Worm (Caenorhabditis elegans) whole organism, L1 larva: Measurements from ENCODE around the gene Y75D11A.3.
"Not testable (repeated sequence)": the region's sequence is repeated elsewhere in the genome, so short reads cannot be mapped to it uniquely, and the experiment has no call there.

Source experiments
- C04F5.9 ChIP-seq: sonication (generic microtip); optimal IDR thresholded peaks from 2 replicates; lab custom pipeline; 2016; ENCODE audit warnings: missing genetic modification characterization, missing compliant biosample characterization
- C34B4.2 ChIP-seq: sonication (generic microtip); optimal IDR thresholded peaks from 2 replicates; lab custom pipeline; 2017; ENCODE audit warnings: mild to moderate bottlenecking, missing genetic modification characterization, missing compliant biosample characterization
- aha-1 ChIP-seq: fragments of 150-350 bp; optimal IDR thresholded peaks from 2 replicates; lab custom pipeline; 2014; ENCODE audit warnings: missing biosample characterization, missing genetic modification characterization
- blmp-1 ChIP-seq: fragments of 150-350 bp; optimal IDR thresholded peaks from 2 replicates; lab custom pipeline; 2014; ENCODE audit warnings: missing biosample characterization, missing genetic modification characterization
- dpl-1 ChIP-seq, 3 experiments: fragments of 150-350 bp in 2 of 3; sonication (generic microtip) in 1 of 3; optimal IDR thresholded peaks; 2 replicates each; lab custom pipeline; 2014 to 2017; ENCODE audit warnings: missing biosample characterization in 3 of 3, missing genetic modification characterization in 3 of 3, missing genetic modification reagents in 3 of 3
- dsc-1 ChIP-seq: sonication (generic microtip); optimal IDR thresholded peaks from 2 replicates; lab custom pipeline; 2016; ENCODE audit warnings: mild to moderate bottlenecking, missing genetic modification characterization, missing compliant biosample characterization
- efl-1 ChIP-seq, 4 experiments: fragments of 150-350 bp; optimal IDR thresholded peaks in 3 of 4; peaks in 1 of 4; 1 replicate in 1 of 4; 2 replicates in 3 of 4; lab custom pipeline; 2014; ENCODE audit warnings: missing biosample characterization in 2 of 4, missing genetic modification characterization in 2 of 4, missing genetic modification reagents in 2 of 4
- efl-3 ChIP-seq: fragments of 200-800 bp; sonication (Bioruptor generic); optimal IDR thresholded peaks from 2 replicates; lab custom pipeline; 2018; ENCODE audit warnings: mild to moderate bottlenecking, missing genetic modification characterization, missing compliant biosample characterization
- elt-2 ChIP-seq: sonication (generic microtip); optimal IDR thresholded peaks from 2 replicates; lab custom pipeline; 2016; ENCODE audit warnings: missing genetic modification characterization, mild to moderate bottlenecking, inconsistent platforms, missing compliant biosample characterization, missing genetic modification reagents
- elt-3 ChIP-seq, 6 experiments: fragments of 150-350 bp in 1 of 6; sonication (generic microtip); optimal IDR thresholded peaks; 2 replicates each; lab custom pipeline; 2017 to 2018; ENCODE audit warnings: missing biosample characterization in 6 of 6, missing genetic modification characterization in 6 of 6, inconsistent platforms in 1 of 6
- ets-5 ChIP-seq: fragments of 200-800 bp; sonication (Bioruptor generic); IDR thresholded peaks from 2 replicates; pipeline ENCODE4 v1.3.6; 2022; ENCODE audit warnings: missing genetic modification characterization, missing compliant biosample characterization
- hlh-17 ChIP-seq: fragments of 200-800 bp; sonication (Bioruptor generic); optimal IDR thresholded peaks from 2 replicates; lab custom pipeline; 2018; ENCODE audit warnings: missing genetic modification characterization, mild to moderate bottlenecking, missing compliant biosample characterization, moderate library complexity, borderline replicate concordance
- hpl-2 ChIP-seq: fragments of 150-350 bp; optimal IDR thresholded peaks from 2 replicates; lab custom pipeline; 2014; ENCODE audit warnings: missing biosample characterization, missing genetic modification reagents, missing genetic modification characterization
- irx-1 ChIP-seq: sonication (generic microtip); optimal IDR thresholded peaks from 2 replicates; lab custom pipeline; 2016; ENCODE audit warnings: missing genetic modification characterization, missing compliant biosample characterization
- jun-1 ChIP-seq: fragments of 150-350 bp; optimal IDR thresholded peaks from 2 replicates; lab custom pipeline; 2014; ENCODE audit warnings: missing biosample characterization, missing genetic modification reagents, missing genetic modification characterization
- lin-15B ChIP-seq: fragments of 150-350 bp; sonication (generic microtip); optimal IDR thresholded peaks from 3 replicates; lab custom pipeline; 2014; ENCODE audit warnings: missing biosample characterization, missing genetic modification characterization
- lin-35 ChIP-seq, 2 experiments: fragments of 150-350 bp; optimal IDR thresholded peaks; 2 replicates each; lab custom pipeline; 2014; ENCODE audit warnings: missing biosample characterization in 2 of 2, missing genetic modification characterization in 2 of 2, missing genetic modification reagents in 2 of 2
- lin-39 ChIP-seq: fragments of 150-350 bp; optimal IDR thresholded peaks from 2 replicates; lab custom pipeline; 2014; ENCODE audit warnings: missing biosample characterization, missing genetic modification reagents, missing genetic modification characterization
- lsy-2 ChIP-seq, 2 experiments: fragments of 150-350 bp; optimal IDR thresholded peaks; 2 replicates each; lab custom pipeline; 2014; ENCODE audit warnings: missing biosample characterization in 2 of 2, missing genetic modification characterization in 2 of 2
- mab-9 ChIP-seq: fragments of 200-800 bp; sonication (Bioruptor generic); IDR thresholded peaks from 2 replicates; pipeline ENCODE4 v1.3.6; 2022; ENCODE audit warnings: missing genetic modification reagents, missing genetic modification characterization, missing compliant biosample characterization
- mdl-1 ChIP-seq, 2 experiments: fragments of 150-350 bp; optimal IDR thresholded peaks; 2 replicates each; lab custom pipeline; 2014 to 2017; ENCODE audit warnings: missing biosample characterization in 2 of 2, missing genetic modification characterization in 2 of 2, inconsistent platforms in 1 of 2
- mef-2 ChIP-seq: fragments of 150-350 bp; optimal IDR thresholded peaks from 2 replicates; lab custom pipeline; 2014; ENCODE audit warnings: missing biosample characterization, missing genetic modification characterization
- nhr-11 ChIP-seq: fragments of 150-350 bp; optimal IDR thresholded peaks from 2 replicates; lab custom pipeline; 2014; ENCODE audit warnings: missing biosample characterization, missing genetic modification characterization
- nhr-12 ChIP-seq: sonication (generic microtip); optimal IDR thresholded peaks from 2 replicates; lab custom pipeline; 2017; ENCODE audit warnings: missing biosample characterization, missing genetic modification characterization
- nhr-20 ChIP-seq: sonication (generic microtip); optimal IDR thresholded peaks from 2 replicates; lab custom pipeline; 2016; ENCODE audit warnings: mild to moderate bottlenecking, missing genetic modification characterization, missing compliant biosample characterization
- nhr-237 ChIP-seq: fragments of 150-350 bp; optimal IDR thresholded peaks from 2 replicates; lab custom pipeline; 2014; ENCODE audit warnings: missing biosample characterization, missing genetic modification characterization
- nhr-71 ChIP-seq: sonication (generic microtip); optimal IDR thresholded peaks from 2 replicates; lab custom pipeline; 2016; ENCODE audit warnings: mild to moderate bottlenecking, missing genetic modification characterization, moderate library complexity, missing compliant biosample characterization
- pqm-1 ChIP-seq: sonication (generic microtip); optimal IDR thresholded peaks from 3 replicates; lab custom pipeline; 2017; ENCODE audit warnings: missing biosample characterization, missing genetic modification characterization
- skn-1 ChIP-seq: fragments of 150-350 bp; optimal IDR thresholded peaks from 2 replicates; lab custom pipeline; 2014; ENCODE audit warnings: missing biosample characterization, missing genetic modification characterization
- snpc-4 ChIP-seq: fragments of 150-350 bp; optimal IDR thresholded peaks from 2 replicates; lab custom pipeline; 2014; ENCODE audit warnings: missing biosample characterization, missing genetic modification characterization
- snu-23 ChIP-seq: sonication (generic microtip); optimal IDR thresholded peaks from 2 replicates; lab custom pipeline; 2016; ENCODE audit warnings: missing genetic modification characterization, missing compliant biosample characterization
- sptf-1 ChIP-seq: fragments of 150-350 bp; optimal IDR thresholded peaks from 2 replicates; lab custom pipeline; 2014; ENCODE audit warnings: missing biosample characterization, missing genetic modification characterization
- sup-37 ChIP-seq: fragments of 200-800 bp; sonication (Bioruptor generic); optimal IDR thresholded peaks from 2 replicates; lab custom pipeline; 2018; ENCODE audit warnings: mild to moderate bottlenecking, missing genetic modification characterization, missing compliant biosample characterization
- tbx-2 ChIP-seq: sonication (generic microtip); optimal IDR thresholded peaks from 2 replicates; lab custom pipeline; 2016; ENCODE audit warnings: missing genetic modification characterization, missing compliant biosample characterization
- tlp-1 ChIP-seq: fragments of 150-350 bp; optimal IDR thresholded peaks from 2 replicates; lab custom pipeline; 2014; ENCODE audit warnings: missing biosample characterization, missing genetic modification characterization
- unc-130 ChIP-seq: fragments of 150-350 bp; optimal IDR thresholded peaks from 2 replicates; lab custom pipeline; 2017; ENCODE audit warnings: missing biosample characterization, missing genetic modification characterization, inconsistent platforms
- unc-30 ChIP-seq: sonication (generic microtip); optimal IDR thresholded peaks from 2 replicates; lab custom pipeline; 2017; ENCODE audit warnings: missing biosample characterization, missing genetic modification characterization
- unc-62 ChIP-seq: fragments of 150-350 bp; optimal IDR thresholded peaks from 2 replicates; lab custom pipeline; 2014; ENCODE audit warnings: missing biosample characterization, missing genetic modification reagents, missing genetic modification characterization
- zip-4 ChIP-seq: fragments of 200-800 bp; sonication (Bioruptor generic); optimal IDR thresholded peaks from 2 replicates; lab custom pipeline; 2018; ENCODE audit warnings: mild to moderate bottlenecking, missing genetic modification characterization, moderate library complexity, missing compliant biosample characterization
- ztf-4 ChIP-seq: fragments of 150-350 bp; optimal IDR thresholded peaks from 2 replicates; lab custom pipeline; 2014; ENCODE audit warnings: missing biosample characterization, missing genetic modification characterization

The Y75D11A.3 gene

DNA sequence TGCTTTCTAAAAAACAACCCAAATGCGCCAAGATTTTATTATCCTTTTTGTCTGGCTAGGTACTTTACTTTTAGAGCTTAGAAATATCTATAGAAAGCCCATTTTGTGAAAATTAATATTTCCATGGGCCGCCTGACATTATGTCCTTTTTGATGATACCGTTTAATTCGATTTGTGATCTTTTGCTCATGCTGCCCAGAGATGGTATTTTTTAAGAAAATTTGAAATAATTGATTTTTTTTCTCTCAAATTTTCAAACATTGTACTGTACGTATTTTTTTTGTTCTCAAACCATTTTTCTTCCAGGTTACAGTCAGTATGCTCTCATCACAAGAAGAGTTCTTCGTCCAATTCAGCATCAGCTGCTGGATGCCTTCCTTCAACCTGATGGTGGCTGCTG, 3.5 kb downstream of the Y75D11A.3 start, which contains the start of gene Y75D11A.2:
Gene Y75D11A.2, plus strand, starts transcription at position 301 of the 400 bp plus-strand sequence.
- TF ChIP-seq nhr-11 (tag; lab: Kevin White, UChicago); aha-1 (tag; lab: Kevin White, UChicago); ztf-4: not testable (repeated sequence)

DNA sequence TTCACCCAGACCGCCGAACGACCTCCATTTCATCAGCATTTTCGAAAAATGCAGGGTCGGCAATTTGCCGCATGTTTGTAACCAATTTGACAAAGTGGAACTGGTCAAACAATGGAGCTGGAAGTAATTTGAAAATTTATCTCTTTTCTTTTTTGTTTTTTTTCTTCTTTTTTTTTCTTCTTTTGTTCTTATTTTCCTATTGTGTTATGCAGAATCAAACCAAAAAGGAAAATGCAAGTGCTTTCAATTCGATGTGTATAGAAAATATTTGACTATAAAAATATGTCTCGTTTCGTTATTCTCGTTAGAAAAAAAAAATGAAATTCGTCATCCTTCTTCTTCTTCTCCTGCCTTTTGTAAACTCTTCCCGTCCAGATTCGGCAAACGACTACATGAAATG, 8.4 kb downstream of the Y75D11A.3 start, which contains the start of gene F07G6.10:
Gene F07G6.10, plus strand, starts transcription at position 301 of the 400 bp plus-strand sequence.
- TF ChIP-seq ets-5 (GFP tag; lab: Robert Waterston, UW) (no peak), sup-37 (no peak), C34B4.2 (tag; lab: Kevin White, UChicago) (no peak), mef-2 (no peak), elt-2 (no peak), elt-3 (tag; optimal IDR thresholded peaks at IDR 0.05; lab: Kevin White, UChicago) (no peak), tbx-2 (tag; lab: Kevin White, UChicago) (no peak), lin-39 (tag; lab: Kevin White, UChicago) (no peak), blmp-1 (tag; lab: Kevin White, UChicago) (no peak), C04F5.9 (tag; lab: Kevin White, UChicago) (no peak), lin-35 (GFP tag; optimal IDR thresholded peaks at IDR 0.05; lab: Kevin White, UChicago) (no peak), nhr-237 (no peak), snpc-4 (tag; lab: Kevin White, UChicago) (no peak), dpl-1 (GFP tag; optimal IDR thresholded peaks at IDR 0.05; lab: Kevin White, UChicago) (no peak), jun-1 (tag; lab: Kevin White, UChicago) (no peak)
- TF ChIP-seq, all 84 proteins: peak for 0

DNA sequence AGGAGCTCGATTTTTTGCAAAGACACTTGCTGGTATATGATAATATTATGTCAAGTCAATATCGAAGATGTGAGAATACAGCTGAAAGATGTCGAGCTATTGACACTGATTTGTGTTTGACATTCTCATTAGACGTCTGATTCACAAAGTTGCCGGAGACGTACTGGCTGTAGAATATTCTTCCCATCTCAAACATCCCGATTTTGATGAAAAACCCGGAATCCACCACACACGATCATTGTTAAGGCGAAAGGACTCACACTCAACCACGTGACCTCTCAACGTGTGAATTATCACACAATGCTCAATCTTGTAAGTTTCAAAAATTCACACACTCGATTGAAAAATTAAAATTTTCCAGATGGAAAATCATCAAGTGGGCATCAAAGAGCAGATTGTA, 10.1 kb downstream of the Y75D11A.3 start, which contains the start of gene F07G6.12:
Gene F07G6.12, plus strand, starts transcription at position 301 of the 400 bp plus-strand sequence.
- TF ChIP-seq nhr-12 (tag; lab: Kevin White, UChicago) (no peak), lin-15B (tag; lab: Kevin White, UChicago) (no peak), ets-5 (GFP tag; lab: Robert Waterston, UW) (no peak), hpl-2 (GFP tag; lab: Kevin White, UChicago) (no peak), efl-3 (no peak), dsc-1 (tag; lab: Kevin White, UChicago) (no peak), pqm-1 (tag; lab: Kevin White, UChicago) (no peak), unc-130 (no peak), skn-1 (tag; lab: Kevin White, UChicago) (no peak), unc-62 (no peak), lsy-2 (tag; optimal IDR thresholded peaks at IDR 0.05; lab: Kevin White, UChicago) (no peak), snu-23 (GFP tag; lab: Kevin White, UChicago) (no peak), hlh-17 (GFP tag; lab: Kevin White, UChicago) (no peak), tlp-1 (tag; lab: Kevin White, UChicago) (no peak), nhr-20 (tag; lab: Kevin White, UChicago) (no peak), sptf-1 (tag; lab: Kevin White, UChicago) (no peak)

DNA sequence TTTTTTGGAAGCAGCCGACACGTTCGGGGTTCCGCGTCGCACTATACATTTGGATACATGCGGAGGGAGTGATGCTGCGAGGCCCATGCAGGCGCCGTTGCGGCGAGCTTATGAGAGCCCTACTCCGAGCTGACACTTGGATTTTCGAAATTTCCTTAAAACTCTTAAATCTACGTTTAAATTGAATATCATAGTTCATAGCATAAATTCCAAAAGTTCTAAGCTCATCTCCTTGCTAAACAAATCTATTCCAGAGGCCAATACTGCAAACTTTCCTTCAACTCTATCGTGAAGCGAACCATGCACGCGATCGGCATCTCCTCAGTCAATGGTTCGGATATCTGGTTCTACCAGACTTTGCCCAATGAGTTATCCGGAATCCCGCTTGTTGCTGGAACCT, 16.5 kb downstream of the Y75D11A.3 start, which contains the start of gene dgn-3:
Gene dgn-3, plus strand, starts transcription at position 301 of the 400 bp plus-strand sequence.
- no peak for TF ChIP-seq ets-5 (GFP tag; lab: Robert Waterston, UW)

DNA sequence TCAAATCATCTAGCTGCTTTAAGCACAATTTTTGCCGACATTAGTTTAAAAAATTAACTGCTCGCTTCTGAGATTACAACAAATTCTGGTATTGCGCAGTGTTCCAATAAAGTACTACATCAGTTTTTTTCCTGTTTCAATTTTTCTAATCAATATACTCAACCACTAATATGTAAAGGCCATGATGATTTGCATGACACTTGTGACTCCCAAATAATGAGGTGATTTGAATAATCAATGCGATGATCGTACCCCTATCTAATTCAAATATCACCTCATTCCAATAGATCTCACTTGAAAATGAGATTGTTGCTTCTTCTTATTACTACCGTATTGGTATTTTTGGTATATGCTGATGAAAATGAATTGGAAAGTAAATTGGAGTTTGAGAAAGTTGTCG, 19.0 kb downstream of the Y75D11A.3 start, which contains the start of gene F07G6.2:
Gene F07G6.2, plus strand, starts transcription at position 301 of the 400 bp plus-strand sequence.
- no peak for TF ChIP-seq zip-4 (GFP tag; lab: Kevin White, UChicago)
- TF ChIP-seq nhr-12 (tag; lab: Kevin White, UChicago), result no peak
- no peak for TF ChIP-seq nhr-71 (tag; lab: Kevin White, UChicago)
- no peak for TF ChIP-seq tbx-2 (tag; lab: Kevin White, UChicago)
- TF ChIP-seq snpc-4 (tag; lab: Kevin White, UChicago), result no peak
- no peak for TF ChIP-seq efl-1 (optimal IDR thresholded peaks at IDR 0.05; lab: Kevin White, UChicago)
- TF ChIP-seq efl-1 (GFP tag; optimal IDR thresholded peaks at IDR 0.05 in 1 of 2; lab: Kevin White, UChicago), result no peak
- no peak for TF ChIP-seq hlh-17 (GFP tag; lab: Kevin White, UChicago)
- no peak for TF ChIP-seq mab-9
- TF ChIP-seq irx-1 (tag; lab: Kevin White, UChicago), result no peak
- no peak for TF ChIP-seq mdl-1 (tag; optimal IDR thresholded peaks at IDR 0.05; lab: Kevin White, UChicago)
- TF ChIP-seq unc-30 (tag; lab: Kevin White, UChicago), result no peak
- no peak for TF ChIP-seq dpl-1 (GFP tag; optimal IDR thresholded peaks at IDR 0.05; lab: Kevin White, UChicago)
